Worm (Caenorhabditis elegans): ENCODE measurements around the gene ztf-22.
A peak's percentile ranks its signal among the peaks of the same experiment; 100 is the strongest.

ztf-22 gene

DNA sequence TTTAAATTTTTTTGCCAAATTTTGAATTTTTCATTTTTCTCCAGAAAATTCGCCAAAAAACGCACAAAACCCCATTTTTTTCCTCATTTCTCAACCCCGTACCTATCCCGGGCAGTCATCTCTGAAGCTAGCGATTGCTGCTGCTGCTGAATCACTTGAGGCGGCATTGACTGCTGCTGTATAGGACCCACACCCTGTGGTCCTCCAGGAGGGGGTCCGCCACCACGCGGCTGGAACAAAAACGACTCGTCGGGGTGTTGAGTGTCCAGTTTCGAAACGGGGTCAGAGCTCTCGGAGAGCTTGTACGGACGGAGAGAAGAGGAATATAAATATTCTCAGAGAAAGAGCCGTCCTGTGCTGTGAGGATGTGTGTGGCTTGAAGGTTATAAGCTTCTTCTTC, 44.7 kb upstream of the ztf-22 start, which contains the start of gene sam-10:
TSS of gene sam-10 (minus strand) at position 167 of the 400 bp plus-strand sequence.
- TF ChIP-seq ceh-44 (GFP tag; IDR thresholded peaks at IDR 0.05) = no peak
- TF ChIP-seq set-16 (GFP tag; IDR thresholded peaks at IDR 0.05) = peak; percentile 66
- no peak for TF ChIP-seq Y48G9A.11 (GFP tag; IDR thresholded peaks at IDR 0.05)

DNA sequence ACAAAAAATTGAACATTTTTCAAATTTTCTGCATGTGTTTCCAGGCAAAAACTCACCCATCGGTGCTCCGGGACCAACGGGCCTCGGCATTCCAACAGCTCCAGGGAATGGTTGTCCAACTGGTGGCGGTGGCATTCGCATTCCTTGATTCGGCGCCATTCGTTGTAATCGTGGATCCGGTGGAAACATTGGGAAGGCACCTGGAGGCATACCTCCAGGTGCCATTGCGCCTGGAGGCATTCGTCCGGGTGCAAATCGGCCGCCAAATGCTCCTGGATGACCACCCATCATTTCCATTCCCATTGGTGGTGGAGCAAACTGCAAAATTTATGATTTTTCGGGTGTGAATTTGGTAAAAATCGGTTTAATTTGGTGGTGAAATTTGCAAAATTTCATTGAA, 40.8 kb upstream of the ztf-22 start:
- TF ChIP-seq ceh-28 (tag; optimal IDR thresholded peaks at IDR 0.05) (no peak), aha-1 (tag) (peak; percentile 91), ceh-20 (GFP tag; IDR thresholded peaks at IDR 0.05) (no peak), sdz-12 (GFP tag; optimal IDR thresholded peaks at IDR 0.05) (no peak), set-16 (GFP tag; IDR thresholded peaks at IDR 0.05) (peak; percentile 41; the same call in 1 of the 2 replicates), ZK546.5 (tag; optimal IDR thresholded peaks at IDR 0.05) (no peak), attf-4 (tag; optimal IDR thresholded peaks at IDR 0.05) (no peak), tra-1 (GFP tag; IDR thresholded peaks at IDR 0.05) (no peak)

ce11 chrII:13325290-13325689, 39.7 kb upstream of the ztf-22 start:
- no peak for TF ChIP-seq hlh-11 (tag; optimal IDR thresholded peaks at IDR 0.05)
- peak; percentile 88 for TF ChIP-seq set-16 (GFP tag; IDR thresholded peaks at IDR 0.05)
- TF ChIP-seq lin-1 (GFP tag; IDR thresholded peaks at IDR 0.05) = no peak
- TF ChIP-seq aha-1 (tag) = peak; percentile 75

DNA sequence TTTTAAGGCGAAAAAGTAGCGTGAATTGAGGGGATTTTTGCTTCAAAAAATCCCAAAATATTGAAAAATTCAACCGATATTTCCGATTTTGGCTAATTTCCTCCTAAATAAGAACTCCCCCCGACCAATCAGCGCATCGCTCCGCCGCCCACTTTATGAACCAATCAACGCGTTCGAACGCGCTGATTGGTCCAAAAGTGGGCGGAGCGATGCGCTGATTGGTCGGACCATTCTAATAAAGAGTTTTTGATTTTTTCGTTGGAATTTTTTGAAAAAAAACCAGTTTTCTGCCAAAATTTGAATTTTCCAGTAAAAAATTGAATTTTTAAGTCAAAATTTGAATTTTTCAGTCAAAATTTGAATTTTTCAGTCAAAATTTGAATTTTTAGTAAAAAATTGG, 35.6 kb upstream of the ztf-22 start:
- no peak for TF ChIP-seq daf-19 (GFP tag; conservative IDR thresholded peaks at IDR 0.05)
- TF ChIP-seq aha-1 (tag) = peak; percentile 34

- TF ChIP-seq ceh-32 (tag; optimal IDR thresholded peaks at IDR 0.05; ENCODE audit: poor library complexity) = no peak
- TF ChIP-seq rbr-2 (tag; optimal IDR thresholded peaks at IDR 0.05) = no peak
- TF ChIP-seq ztf-7 (tag; optimal IDR thresholded peaks at IDR 0.05) = no peak
- TF ChIP-seq saeg-2 (GFP tag; IDR thresholded peaks at IDR 0.05) = no peak
- TF ChIP-seq cey-2 (tag; optimal IDR thresholded peaks at IDR 0.05; ENCODE audit: borderline replicate concordance, insufficient read depth) = no peak
- no peak for TF ChIP-seq aha-1 (tag)
- no peak for TF ChIP-seq fkh-10 (GFP tag; optimal IDR thresholded peaks at IDR 0.05)
These were observed 35.2 kb upstream of the ztf-22 start, which contains the start of gene mac-1 for ce11 chrII:13320811-13321210. TSS of gene mac-1 (minus strand) at chrII:13320911.

DNA sequence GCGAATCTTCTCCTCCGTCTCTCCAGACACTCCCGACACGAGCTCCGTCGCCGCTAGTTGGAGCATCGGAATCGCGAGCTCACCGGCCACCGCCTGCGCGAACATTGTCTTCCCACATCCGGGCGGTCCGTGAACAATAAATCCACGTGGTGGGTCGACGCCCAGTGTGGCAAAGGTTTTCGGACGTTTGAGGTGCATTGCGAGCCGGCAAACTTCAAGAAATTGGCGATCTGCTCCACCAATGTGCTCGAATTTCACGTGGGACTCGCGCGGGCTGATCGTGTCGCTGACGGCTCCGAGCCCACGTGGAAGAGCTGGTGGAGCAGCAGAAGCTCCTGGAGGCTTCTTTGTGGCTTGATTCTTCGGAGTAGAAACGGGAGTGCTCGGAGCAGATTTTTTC, 31.0 kb upstream of the ztf-22 start:
- TF ChIP-seq dmd-9 (GFP tag; IDR thresholded peaks at IDR 0.05) = 0 out of 2 replicates have a peak, but pooled peaks have one; percentile 13
- TF ChIP-seq F10B5.3 (tag; optimal IDR thresholded peaks at IDR 0.05) = no peak
- TF ChIP-seq set-16 (GFP tag; IDR thresholded peaks at IDR 0.05) = peak; percentile 84
- TF ChIP-seq nhr-25 (tag; optimal IDR thresholded peaks at IDR 0.05; ENCODE audit: borderline replicate concordance, insufficient read depth) = no peak
- TF ChIP-seq egl-43 (GFP tag; IDR thresholded peaks at IDR 0.05) = no peak

DNA sequence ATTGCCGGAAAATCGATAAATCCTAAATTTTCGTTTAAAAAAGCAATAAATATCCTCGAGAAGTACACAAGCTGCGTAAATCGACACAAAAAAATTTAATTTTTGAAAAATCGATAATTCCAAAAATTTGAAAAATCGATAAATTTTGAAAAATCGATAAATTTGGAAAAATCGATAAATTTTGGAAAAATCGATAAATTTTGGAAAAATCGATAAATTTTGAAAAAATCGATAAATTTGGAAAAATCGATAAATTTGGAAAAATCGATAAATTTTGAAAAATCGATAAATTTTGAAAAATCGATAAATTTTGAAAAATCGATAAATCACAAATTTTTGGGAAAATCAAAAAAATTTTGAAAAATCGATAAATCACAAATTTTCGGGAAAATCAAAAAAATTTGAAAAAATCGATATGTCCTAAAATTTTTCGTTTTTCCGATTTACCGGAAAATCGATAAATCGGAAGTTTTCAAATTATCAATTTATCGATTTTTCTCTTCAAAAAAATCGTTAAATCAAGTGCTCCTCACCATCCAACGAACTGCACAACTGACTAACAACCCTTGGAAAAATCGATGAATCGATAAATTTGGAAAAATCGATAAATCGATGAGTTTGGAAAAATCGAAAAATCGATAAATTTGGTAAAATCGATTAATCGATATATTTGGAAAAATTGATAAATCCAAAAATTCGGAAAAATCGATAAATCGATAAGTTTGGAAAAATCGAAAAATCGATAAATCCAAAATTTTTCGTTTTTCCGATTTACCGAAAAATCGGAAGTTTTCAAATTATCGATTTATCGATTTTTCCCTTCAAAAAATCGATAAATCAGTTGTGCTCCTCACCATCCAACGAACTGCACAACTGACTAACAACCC, 30.3 kb upstream of the ztf-22 start:
- TF ChIP-seq pha-4 (GFP tag; IDR thresholded peaks at IDR 0.05) (no peak), pha-4 (tag; optimal IDR thresholded peaks at IDR 0.05) (no peak), lin-39 (tag; optimal IDR thresholded peaks at IDR 0.05) (no peak), aly-2 (tag; optimal IDR thresholded peaks at IDR 0.05) (no peak), nhr-102 (tag; optimal IDR thresholded peaks at IDR 0.05) (no peak), ceh-44 (GFP tag; IDR thresholded peaks at IDR 0.05) (no peak), ceh-28 (tag; optimal IDR thresholded peaks at IDR 0.05) (peak; percentile 100), ces-1 (GFP tag; optimal IDR thresholded peaks at IDR 0.05) (no peak)

Measured in whole organism, L4 larva.